Fruit fly (Drosophila melanogaster): ENCODE measurements around the gene hwt.

hwt gene

dm6 chrX:12473953-12474468 is 94.2 kb downstream of the hwt start (continued):
- no peak for TF ChIP-seq hkb (optimal IDR thresholded peaks at IDR 0.05)
- peak; percentile 79 for TF ChIP-seq hkb (GFP tag; IDR thresholded peaks at IDR 0.05)
- TF ChIP-seq wdn (GFP tag; IDR thresholded peaks at IDR 0.05), result no peak
- TF ChIP-seq gsb (GFP tag; IDR thresholded peaks at IDR 0.05), result peak; percentile 68
- no peak for TF ChIP-seq CG10462 (GFP tag; optimal IDR thresholded peaks at IDR 0.05)
- TF ChIP-seq CG12942 (GFP tag; optimal IDR thresholded peaks at IDR 0.05), result peak; percentile 49
- TF ChIP-seq CG8924 (tag; optimal IDR thresholded peaks at IDR 0.05), result peak; percentile 89
- peak; percentile 58 for TF ChIP-seq Chrac-16 (GFP tag; optimal IDR thresholded peaks at IDR 0.05)
- TF ChIP-seq CG2199 (GFP tag; IDR thresholded peaks at IDR 0.05), result no peak
- TF ChIP-seq CG10959 (GFP tag; IDR thresholded peaks at IDR 0.05), result peak; percentile 47; the same call in 1 of the 2 replicates
- no peak for TF ChIP-seq ac (GFP tag; optimal IDR thresholded peaks at IDR 0.05)
- peak; percentile 71 for TF ChIP-seq croc (GFP tag; conservative IDR thresholded peaks at IDR 0.05)
- peak; percentile 20 for TF ChIP-seq psq (GFP tag; optimal IDR thresholded peaks at IDR 0.05)
- no peak for TF ChIP-seq Sin3A (optimal IDR thresholded peaks at IDR 0.05)
- TF ChIP-seq pan (optimal IDR thresholded peaks at IDR 0.05), result no peak
- peak in 1 of 2 experiments; percentile 79 for TF ChIP-seq pan (GFP tag; optimal IDR thresholded peaks at IDR 0.05 in 1 of 2, IDR thresholded peaks at IDR 0.05 in 1 of 2)
- no peak for TF ChIP-seq CG12236 (GFP tag; optimal IDR thresholded peaks at IDR 0.05)
- no peak for TF ChIP-seq Camta (GFP tag; optimal IDR thresholded peaks at IDR 0.05)
- no peak for TF ChIP-seq Myb (GFP tag; optimal IDR thresholded peaks at IDR 0.05)
- peak; percentile 86 for TF ChIP-seq CG18599 (GFP tag; optimal IDR thresholded peaks at IDR 0.05)
- no peak for TF ChIP-seq vnd (GFP tag; IDR thresholded peaks at IDR 0.05; ENCODE audit: partially characterized antibody)
- no peak for TF ChIP-seq Side (GFP tag; optimal IDR thresholded peaks at IDR 0.05)
- peak; percentile 73 for TF ChIP-seq CG12299 (tag; optimal IDR thresholded peaks at IDR 0.05)
- TF ChIP-seq CG4730 (GFP tag; IDR thresholded peaks at IDR 0.05), result peak; percentile 56
- TF ChIP-seq CG4282 (GFP tag; optimal IDR thresholded peaks at IDR 0.05), result no peak
- TF ChIP-seq Sry-δ (GFP tag; optimal IDR thresholded peaks at IDR 0.05), result no peak
- TF ChIP-seq lilli (GFP tag; optimal IDR thresholded peaks at IDR 0.05), result peak; percentile 52
- TF ChIP-seq Mad (GFP tag; optimal IDR thresholded peaks at IDR 0.05), result no peak
- peak; percentile 74 for TF ChIP-seq salm (tag; optimal IDR thresholded peaks at IDR 0.05)
- TF ChIP-seq CG4360 (GFP tag; IDR thresholded peaks at IDR 0.05), result peak; percentile 88
- TF ChIP-seq dati (GFP tag; IDR thresholded peaks at IDR 0.05), result no peak
- peak; percentile 91 for TF ChIP-seq CoRest (tag; optimal IDR thresholded peaks at IDR 0.05)
- peak; percentile 79 for TF ChIP-seq ind (GFP tag; optimal IDR thresholded peaks at IDR 0.05)
- no peak for TF ChIP-seq pho (GFP tag; optimal IDR thresholded peaks at IDR 0.05)
- TF ChIP-seq fd102C (GFP tag; optimal IDR thresholded peaks at IDR 0.05), result no peak
- peak; percentile 79 for TF ChIP-seq CG4328 (GFP tag; optimal IDR thresholded peaks at IDR 0.05)
- no peak for TF ChIP-seq CG16863 (GFP tag; optimal IDR thresholded peaks at IDR 0.05)
- TF ChIP-seq Meics (GFP tag; optimal IDR thresholded peaks at IDR 0.05), result peak; percentile 84
- TF ChIP-seq ATbp (GFP tag; optimal IDR thresholded peaks at IDR 0.05), result peak; percentile 11
- TF ChIP-seq gro (GFP tag; optimal IDR thresholded peaks at IDR 0.05), result peak; percentile 47
- peak; percentile 34 for TF ChIP-seq YL-1 (GFP tag; optimal IDR thresholded peaks at IDR 0.05)
- TF ChIP-seq CG12071 (GFP tag; optimal IDR thresholded peaks at IDR 0.05), result no peak
- TF ChIP-seq Kr (GFP tag; optimal IDR thresholded peaks at IDR 0.05), result no peak
- TF ChIP-seq Ptx1 (GFP tag; IDR thresholded peaks at IDR 0.05), result peak; percentile 85
- TF ChIP-seq her (GFP tag; optimal IDR thresholded peaks at IDR 0.05), result no peak
- TF ChIP-seq CG17829 (tag; optimal IDR thresholded peaks at IDR 0.05), result peak; percentile 86
- TF ChIP-seq B-H2 (GFP tag; optimal IDR thresholded peaks at IDR 0.05), result peak; percentile 34
- peak; percentile 75 for TF ChIP-seq CG8388 (GFP tag; optimal IDR thresholded peaks at IDR 0.05)
- 0 out of 3 replicates have a peak, but pooled peaks have one; percentile 23 for TF ChIP-seq CG11456 (GFP tag; IDR thresholded peaks at IDR 0.05)
- TF ChIP-seq D19B (GFP tag; optimal IDR thresholded peaks at IDR 0.05), result peak; percentile 18
- TF ChIP-seq CG18619 (GFP tag; optimal IDR thresholded peaks at IDR 0.05), result peak; percentile 68
- no peak for TF ChIP-seq CG1832 (GFP tag; optimal IDR thresholded peaks at IDR 0.05)
